Worm (Caenorhabditis elegans) whole organism, young adult: ENCODE results near the gene sqv-1.

Experiments used
- B0336.3 ChIP-seq: fragments of 200-800 bp; sonication (Bioruptor generic); IDR thresholded peaks from 2 replicates; pipeline ENCODE4 v1.3.6; 2022; ENCODE audit warnings: missing genetic modification characterization, missing compliant biosample characterization
- C06A6.2 ChIP-seq: fragments of 200-800 bp; sonication (Bioruptor generic); conservative IDR thresholded peaks from 2 replicates; pipeline ENCODE4 v1.3.6; 2022; ENCODE audit warnings: missing genetic modification characterization, missing compliant biosample characterization
- K12H6.12 ChIP-seq: fragments of 200-800 bp; sonication (Bioruptor generic); optimal IDR thresholded peaks from 2 replicates; lab custom pipeline; 2018; ENCODE audit warnings: mild to moderate bottlenecking, missing genetic modification characterization, missing compliant biosample characterization
- Y67H2A.10 ChIP-seq: fragments of 200-800 bp; sonication (Bioruptor generic); conservative IDR thresholded peaks from 2 replicates; pipeline ENCODE4 v1.3.6; 2022; ENCODE audit warnings: missing genetic modification reagents, missing genetic modification characterization, missing compliant biosample characterization
- cebp-2 ChIP-seq: fragments of 200-800 bp; sonication (Bioruptor generic); IDR thresholded peaks from 2 replicates; pipeline ENCODE4 v1.3.6; 2022; ENCODE audit warnings: missing genetic modification characterization, missing compliant biosample characterization
- nfya-1 ChIP-seq: sonication (generic microtip); optimal IDR thresholded peaks from 2 replicates; lab custom pipeline; 2017; ENCODE audit warnings: antibody characterized with exemption, missing compliant biosample characterization, missing genetic modification characterization, borderline replicate concordance; ENCODE audit not compliant: insufficient read depth
- snpc-4 ChIP-seq, 5 experiments: fragments of 150-350 bp in 1 of 5; sonication (generic microtip) in 4 of 5; optimal IDR thresholded peaks; 2 replicates each; lab custom pipeline; 2014 to 2018; ENCODE audit warnings: missing genetic modification characterization in 5 of 5, missing biosample characterization in 3 of 5, antibody characterized with exemption in 2 of 5, mild to moderate bottlenecking in 2 of 5, missing compliant biosample characterization in 2 of 5, missing genotype in 2 of 5, moderate library complexity in 2 of 5, missing genetic modification reagents in 1 of 5

ce11 chrIV:8318799-8319198 lies 42.1 kb upstream of the sqv-1 start:
- TF ChIP-seq cebp-2 (GFP tag; lab: Robert Waterston, UW) (no peak), K12H6.12 (tag; lab: Kevin White, UChicago) (no peak), Y67H2A.10 (GFP tag; lab: Robert Waterston, UW) (no peak), B0336.3 (no peak), C06A6.2 (GFP tag; lab: Robert Waterston, UW) (no peak), snpc-4 (GFP tag; optimal IDR thresholded peaks at IDR 0.05; lab: Kevin White, UChicago) (no peak), snpc-4 (tag; optimal IDR thresholded peaks at IDR 0.05; lab: Kevin White, UChicago) (no peak), nfya-1 (no peak)
